Worm (Caenorhabditis elegans) whole organism, late embryonic: ENCODE data around the gene rrp-1.

Source experiments
- C08G9.2 ChIP-seq: sonication (generic microtip); optimal IDR thresholded peaks from 2 replicates; lab custom pipeline; 2016; ENCODE audit warnings: mild to moderate bottlenecking, missing genetic modification characterization, moderate library complexity, missing compliant biosample characterization
- C38D4.7 ChIP-seq: fragments of 200-800 bp; sonication (Bioruptor generic); optimal IDR thresholded peaks from 2 replicates; lab custom pipeline; 2018; ENCODE audit warnings: mild to moderate bottlenecking, missing genetic modification characterization, moderate library complexity, missing compliant biosample characterization
- F13H6.1 ChIP-seq: sonication (generic microtip); optimal IDR thresholded peaks from 2 replicates; lab custom pipeline; 2016; ENCODE audit warnings: missing genetic modification characterization, missing compliant biosample characterization
- K02D7.2 ChIP-seq: sonication (generic microtip); optimal IDR thresholded peaks from 2 replicates; lab custom pipeline; 2017; ENCODE audit warnings: mild to moderate bottlenecking, missing genetic modification characterization, missing compliant biosample characterization
- K09A11.1 ChIP-seq: sonication (generic microtip); optimal IDR thresholded peaks from 2 replicates; lab custom pipeline; 2017; ENCODE audit warnings: antibody characterized with exemption, mild to moderate bottlenecking, missing genetic modification characterization, missing compliant biosample characterization; ENCODE audit not compliant: insufficient read depth
- T23F11.4 ChIP-seq: fragments of 200-800 bp; sonication (Bioruptor generic); optimal IDR thresholded peaks from 2 replicates; lab custom pipeline; 2018; ENCODE audit warnings: mild to moderate bottlenecking, missing genetic modification characterization, missing compliant biosample characterization
- Y22D7AL.16 ChIP-seq: sonication (generic microtip); optimal IDR thresholded peaks from 2 replicates; lab custom pipeline; 2016; ENCODE audit warnings: missing genetic modification characterization, missing compliant biosample characterization
- ahr-1 ChIP-seq: sonication (generic microtip); optimal IDR thresholded peaks from 2 replicates; lab custom pipeline; 2016; ENCODE audit warnings: missing genetic modification characterization, missing compliant biosample characterization
- ceh-14 ChIP-seq: sonication (generic microtip); optimal IDR thresholded peaks from 2 replicates; lab custom pipeline; 2016; ENCODE audit warnings: missing genotype, missing genetic modification characterization, missing compliant biosample characterization
- ceh-18 ChIP-seq: sonication (generic microtip); optimal IDR thresholded peaks from 2 replicates; lab custom pipeline; 2016; ENCODE audit warnings: missing genetic modification characterization, missing compliant biosample characterization
- ceh-19 ChIP-seq: fragments of 200-800 bp; sonication (Bioruptor generic); optimal IDR thresholded peaks from 2 replicates; lab custom pipeline; 2018; ENCODE audit warnings: mild to moderate bottlenecking, missing genetic modification characterization, missing compliant biosample characterization
- ceh-30 ChIP-seq: fragments of 150-350 bp; optimal IDR thresholded peaks from 2 replicates; lab custom pipeline; 2014; ENCODE audit warnings: missing biosample characterization, missing genetic modification characterization
- ceh-31 ChIP-seq: sonication (generic microtip); optimal IDR thresholded peaks from 2 replicates; lab custom pipeline; 2016; ENCODE audit warnings: missing genetic modification characterization, missing compliant biosample characterization
- ceh-34 ChIP-seq: sonication (generic microtip); optimal IDR thresholded peaks from 2 replicates; lab custom pipeline; 2016; ENCODE audit warnings: mild to moderate bottlenecking, missing genetic modification characterization, missing compliant biosample characterization
- ceh-45 ChIP-seq: fragments of 200-800 bp; sonication (Bioruptor generic); IDR thresholded peaks from 2 replicates; pipeline ENCODE4 v1.3.6; 2022; ENCODE audit warnings: missing genetic modification reagents, missing genetic modification characterization, missing compliant biosample characterization
- ceh-48 ChIP-seq: sonication (generic microtip); optimal IDR thresholded peaks from 2 replicates; lab custom pipeline; 2016; ENCODE audit warnings: missing genetic modification characterization, inconsistent platforms, missing compliant biosample characterization
- ceh-6 ChIP-seq: fragments of 200-800 bp; sonication (Bioruptor generic); optimal IDR thresholded peaks from 2 replicates; lab custom pipeline; 2018; ENCODE audit warnings: mild to moderate bottlenecking, missing genetic modification characterization, missing compliant biosample characterization
- dve-1 ChIP-seq: sonication (generic microtip); optimal IDR thresholded peaks from 2 replicates; lab custom pipeline; 2017; ENCODE audit warnings: antibody characterized with exemption, mild to moderate bottlenecking, missing genetic modification characterization, missing compliant biosample characterization
- elt-4 ChIP-seq: sonication (generic microtip); optimal IDR thresholded peaks from 2 replicates; lab custom pipeline; 2016; ENCODE audit warnings: missing genetic modification characterization, missing compliant biosample characterization
- ets-4 ChIP-seq: sonication (generic microtip); optimal IDR thresholded peaks from 2 replicates; lab custom pipeline; 2016; ENCODE audit warnings: missing genetic modification characterization, missing compliant biosample characterization
- fkh-10 ChIP-seq: fragments of 150-350 bp; optimal IDR thresholded peaks from 2 replicates; lab custom pipeline; 2014; ENCODE audit warnings: missing biosample characterization, missing genetic modification reagents, missing genetic modification characterization
- fkh-6 ChIP-seq: sonication (generic microtip); optimal IDR thresholded peaks from 2 replicates; lab custom pipeline; 2016; ENCODE audit warnings: missing genetic modification characterization, missing compliant biosample characterization
- hlh-15 ChIP-seq: sonication (generic microtip); optimal IDR thresholded peaks from 2 replicates; lab custom pipeline; 2016; ENCODE audit warnings: missing genetic modification characterization, missing compliant biosample characterization
- hlh-30 ChIP-seq: sonication (generic microtip); optimal IDR thresholded peaks from 2 replicates; lab custom pipeline; 2017; ENCODE audit warnings: antibody characterized with exemption, missing genetic modification characterization, missing compliant biosample characterization; ENCODE audit not compliant: insufficient read depth
- hlh-8 ChIP-seq: sonication (generic microtip); optimal IDR thresholded peaks from 2 replicates; lab custom pipeline; 2016; ENCODE audit warnings: missing genotype, missing genetic modification characterization, missing compliant biosample characterization
- lim-6 ChIP-seq: sonication (generic microtip); optimal IDR thresholded peaks from 2 replicates; lab custom pipeline; 2016; ENCODE audit warnings: missing genetic modification characterization, missing compliant biosample characterization
- lin-11 ChIP-seq: fragments of 200-800 bp; sonication (Bioruptor generic); optimal IDR thresholded peaks from 2 replicates; lab custom pipeline; 2018; ENCODE audit warnings: mild to moderate bottlenecking, missing genetic modification characterization, missing compliant biosample characterization
- madf-2 ChIP-seq: sonication (generic microtip); optimal IDR thresholded peaks from 2 replicates; lab custom pipeline; 2017; ENCODE audit warnings: missing genetic modification characterization, missing compliant biosample characterization
- mec-3 ChIP-seq: sonication (generic microtip); optimal IDR thresholded peaks from 2 replicates; lab custom pipeline; 2016; ENCODE audit warnings: borderline replicate concordance, missing genetic modification characterization, missing compliant biosample characterization
- nhr-232 ChIP-seq: sonication (generic microtip); optimal IDR thresholded peaks from 2 replicates; lab custom pipeline; 2016; ENCODE audit warnings: missing genetic modification characterization, missing compliant biosample characterization
- pag-3 ChIP-seq: sonication (generic microtip); optimal IDR thresholded peaks from 2 replicates; lab custom pipeline; 2016; ENCODE audit warnings: missing compliant biosample characterization, missing genetic modification characterization, borderline replicate concordance
- rnt-1 ChIP-seq: sonication (generic microtip); optimal IDR thresholded peaks from 2 replicates; lab custom pipeline; 2016; ENCODE audit warnings: missing genetic modification characterization, missing compliant biosample characterization
- sdc-2 ChIP-seq: sonication (generic microtip); optimal IDR thresholded peaks from 2 replicates; lab custom pipeline; 2016; ENCODE audit warnings: missing genotype, missing genetic modification characterization, missing compliant biosample characterization
- sox-4 ChIP-seq: sonication (generic microtip); optimal IDR thresholded peaks from 2 replicates; lab custom pipeline; 2017; ENCODE audit warnings: mild to moderate bottlenecking, missing genetic modification characterization, inconsistent platforms, missing compliant biosample characterization
- ttx-3 ChIP-seq: sonication (generic microtip); optimal IDR thresholded peaks from 2 replicates; lab custom pipeline; 2016; ENCODE audit warnings: missing genetic modification reagents, missing genetic modification characterization, missing compliant biosample characterization
- unc-3 ChIP-seq, 2 experiments: fragments of 200-800 bp in 1 of 2; sonication (Bioruptor generic) in 1 of 2; sonication (generic microtip) in 1 of 2; conservative IDR thresholded peaks in 1 of 2; optimal IDR thresholded peaks in 1 of 2; 2 replicates each; pipeline versions ENCODE4 v1.3.6 to Lab custom; 2016 to 2022; ENCODE audit warnings: missing compliant biosample characterization in 2 of 2, missing genetic modification characterization in 2 of 2, missing genetic modification reagents in 1 of 2
- unc-42 ChIP-seq: sonication (generic microtip); optimal IDR thresholded peaks from 2 replicates; lab custom pipeline; 2016; ENCODE audit warnings: missing genotype, missing genetic modification characterization, missing compliant biosample characterization
- unc-55 ChIP-seq: sonication (generic microtip); optimal IDR thresholded peaks from 2 replicates; lab custom pipeline; 2017; ENCODE audit warnings: missing biosample characterization, missing genetic modification reagents, missing genetic modification characterization
- unc-86 ChIP-seq: sonication (generic microtip); optimal IDR thresholded peaks from 2 replicates; lab custom pipeline; 2016; ENCODE audit warnings: missing genetic modification characterization, missing compliant biosample characterization
- zip-5 ChIP-seq: sonication (generic microtip); optimal IDR thresholded peaks from 2 replicates; lab custom pipeline; 2016; ENCODE audit warnings: missing genetic modification characterization, missing compliant biosample characterization
- ztf-16 ChIP-seq: sonication (generic microtip); optimal IDR thresholded peaks from 2 replicates; lab custom pipeline; 2017; ENCODE audit warnings: missing genetic modification characterization, missing compliant biosample characterization

rrp-1 gene

DNA sequence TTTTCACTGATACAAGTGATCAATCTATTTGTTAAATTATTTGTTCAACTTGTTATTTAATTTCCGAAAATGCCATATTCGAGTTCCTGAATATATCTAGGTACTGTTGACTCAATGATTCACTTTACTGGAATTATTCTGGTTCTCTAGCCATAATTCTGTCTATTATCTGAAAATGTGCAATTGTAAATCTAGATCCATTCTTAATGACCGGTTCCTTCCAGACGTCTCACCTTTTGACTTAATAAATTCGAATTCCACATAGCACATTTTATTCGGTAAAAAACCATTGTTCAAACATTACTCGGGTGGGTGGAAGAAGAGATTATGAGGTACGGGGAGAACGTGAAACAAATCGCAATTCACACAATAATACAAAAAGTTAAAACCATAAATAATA is 7.3 kb upstream of the rrp-1 start:
- TF ChIP-seq dve-1 (no peak), fkh-10 (GFP tag; lab: Kevin White, UChicago) (no peak), nhr-232 (no peak), pag-3 (tag; lab: Kevin White, UChicago) (no peak), lim-6 (tag; lab: Kevin White, UChicago) (no peak), mec-3 (no peak), unc-3 (GFP tag; conservative IDR thresholded peaks at IDR 0.05; lab: Robert Waterston, UW) (no peak), unc-3 (tag; optimal IDR thresholded peaks at IDR 0.05; lab: Kevin White, UChicago) (no peak), elt-4 (tag; lab: Kevin White, UChicago) (no peak), ahr-1 (no peak), hlh-8 (tag; lab: Kevin White, UChicago) (no peak), K02D7.2 (tag; lab: Kevin White, UChicago) (no peak), zip-5 (tag; lab: Kevin White, UChicago) (no peak), ceh-30 (tag; lab: Kevin White, UChicago) (no peak), C08G9.2 (tag; lab: Kevin White, UChicago) (no peak), ceh-6 (GFP tag; lab: Kevin White, UChicago) (no peak), madf-2 (tag; lab: Kevin White, UChicago) (no peak), unc-42 (tag; lab: Kevin White, UChicago) (no peak), ceh-45 (GFP tag; lab: Robert Waterston, UW) (no peak), unc-86 (tag; lab: Kevin White, UChicago) (no peak), ets-4 (tag; lab: Kevin White, UChicago) (no peak)

DNA sequence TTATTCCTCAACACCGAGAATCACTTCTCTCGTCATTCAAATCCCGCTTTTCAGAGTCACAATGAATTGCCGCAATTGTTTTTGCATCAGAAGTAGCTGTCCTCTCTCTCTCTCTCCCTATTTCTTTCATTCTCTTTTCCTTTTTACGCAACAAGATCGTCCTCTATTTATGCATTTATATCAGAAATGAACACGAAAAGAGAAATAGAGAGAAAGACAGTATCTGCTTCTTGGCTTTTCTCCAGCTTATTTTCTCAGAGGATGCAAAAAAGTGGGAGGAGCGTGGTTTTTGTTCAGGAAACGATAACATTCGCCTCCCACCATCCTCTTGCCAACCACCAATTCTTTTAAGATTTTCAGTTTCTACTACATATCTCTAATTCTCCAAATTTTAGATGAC is 819 bp upstream of the rrp-1 start, which contains the start of gene mam-2:
Gene mam-2 (plus strand): TSS at position 301 of the 400 bp plus-strand sequence.
- no peak for TF ChIP-seq lin-11 (tag; lab: Kevin White, UChicago)
- no peak for TF ChIP-seq hlh-15 (tag; lab: Kevin White, UChicago)
- no peak for TF ChIP-seq madf-2 (tag; lab: Kevin White, UChicago)
- TF ChIP-seq unc-55 (GFP tag; lab: Kevin White, UChicago): no peak
- TF ChIP-seq Y22D7AL.16 (tag; lab: Kevin White, UChicago): no peak
- no peak for TF ChIP-seq sdc-2 (tag; lab: Kevin White, UChicago)
- TF ChIP-seq ceh-18 (tag; lab: Kevin White, UChicago): no peak
- no peak for TF ChIP-seq unc-42 (tag; lab: Kevin White, UChicago)
- no peak for TF ChIP-seq T23F11.4
- TF ChIP-seq sox-4 (tag; lab: Kevin White, UChicago): no peak
- TF ChIP-seq ceh-6 (GFP tag; lab: Kevin White, UChicago): no peak

DNA sequence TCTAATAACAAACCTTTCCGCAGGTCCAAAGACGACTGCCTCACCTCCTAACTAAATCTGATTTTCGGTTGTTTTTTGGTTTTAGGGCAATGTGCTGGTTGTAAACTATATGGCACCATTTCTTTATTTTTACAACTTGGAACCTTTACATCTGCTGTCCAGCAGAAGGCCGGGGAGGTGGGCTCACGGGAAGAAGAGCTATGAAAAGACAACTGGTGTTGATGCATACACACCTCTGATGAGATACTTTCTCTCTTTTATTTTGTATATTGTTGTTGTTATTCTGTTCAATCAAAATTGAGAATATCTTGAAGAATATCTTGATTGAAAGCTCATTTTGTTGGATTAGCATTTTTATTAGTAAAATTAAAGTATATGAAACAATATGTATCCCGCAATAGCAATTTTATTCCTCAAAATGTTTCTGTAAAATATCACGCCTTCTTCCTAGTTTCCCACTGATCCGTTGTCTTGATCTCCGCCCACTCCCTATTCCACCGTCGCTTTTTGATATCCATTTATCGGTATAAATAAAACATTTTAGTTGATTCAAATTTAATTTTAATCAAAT is 4.4 kb downstream of the rrp-1 start, which contains the start of gene dhp-2:
Gene dhp-2 (plus strand): TSS at position 521 of the 571 bp plus-strand sequence.
- TF ChIP-seq ceh-6 (GFP tag; lab: Kevin White, UChicago): no peak
- no peak for TF ChIP-seq zip-5 (tag; lab: Kevin White, UChicago)
- no peak for TF ChIP-seq F13H6.1 (tag; lab: Kevin White, UChicago)
- TF ChIP-seq K09A11.1 (tag; lab: Kevin White, UChicago): no peak
- no peak for TF ChIP-seq ceh-19 (GFP tag; lab: Kevin White, UChicago)
- no peak for TF ChIP-seq ceh-48 (tag; lab: Kevin White, UChicago)
- no peak for TF ChIP-seq ztf-16 (tag; lab: Kevin White, UChicago)
- no peak for TF ChIP-seq ahr-1
- TF ChIP-seq, all 69 proteins: peak for 0

DNA sequence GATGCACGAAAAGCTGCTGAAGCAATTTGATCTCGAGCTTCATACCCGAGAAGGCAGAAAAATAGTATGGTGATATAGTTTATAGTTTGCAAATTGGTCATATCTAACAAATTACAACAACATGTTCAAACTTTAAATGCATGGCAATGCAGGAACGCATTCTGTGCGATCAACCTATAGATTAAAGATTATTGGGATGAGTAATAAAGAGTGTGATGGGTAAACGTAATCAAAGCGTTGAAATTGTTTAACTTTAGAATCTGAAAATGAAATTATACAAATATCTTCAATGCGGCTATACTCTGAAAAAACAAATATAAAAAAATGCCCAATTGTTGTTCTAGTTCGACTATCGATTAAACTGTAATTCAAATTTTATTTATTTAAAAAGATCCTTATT is 5.8 kb downstream of the rrp-1 start, which contains the start of gene C47E12.14:
Gene C47E12.14 (minus strand): TSS at position 101 of the 400 bp plus-strand sequence.
- TF ChIP-seq C38D4.7 (GFP tag; lab: Kevin White, UChicago): no peak
- TF ChIP-seq ceh-34 (tag; lab: Kevin White, UChicago): no peak
- no peak for TF ChIP-seq nhr-232
- TF ChIP-seq fkh-6 (tag; lab: Kevin White, UChicago): no peak
- no peak for TF ChIP-seq ceh-18 (tag; lab: Kevin White, UChicago)
- no peak for TF ChIP-seq hlh-30
- no peak for TF ChIP-seq ztf-16 (tag; lab: Kevin White, UChicago)
- no peak for TF ChIP-seq ceh-31 (tag; lab: Kevin White, UChicago)
- TF ChIP-seq madf-2 (tag; lab: Kevin White, UChicago): no peak
- no peak for TF ChIP-seq ceh-14 (tag; lab: Kevin White, UChicago)
- TF ChIP-seq ceh-30 (tag; lab: Kevin White, UChicago): no peak
- TF ChIP-seq mec-3: no peak
- TF ChIP-seq ttx-3 (tag; lab: Kevin White, UChicago): no peak
- TF ChIP-seq rnt-1 (tag; lab: Kevin White, UChicago): no peak
- TF ChIP-seq ceh-48 (tag; lab: Kevin White, UChicago): no peak
- no peak for TF ChIP-seq T23F11.4
- no peak for TF ChIP-seq sdc-2 (tag; lab: Kevin White, UChicago)
- no peak for TF ChIP-seq Y22D7AL.16 (tag; lab: Kevin White, UChicago)
